Worm (Caenorhabditis elegans) whole organism, L2 larva: ENCODE measurements around the gene srh-252.

ENCODE experiments used
- F13H6.1 ChIP-seq: sonication (generic microtip); optimal IDR thresholded peaks from 2 replicates; lab custom pipeline; 2016; ENCODE audit warnings: missing genetic modification characterization, missing compliant biosample characterization
- ZK546.5 ChIP-seq: sonication (generic microtip); optimal IDR thresholded peaks from 2 replicates; lab custom pipeline; 2017; ENCODE audit warnings: missing biosample characterization, missing genetic modification characterization
- aly-2 ChIP-seq: fragments of 150-350 bp; optimal IDR thresholded peaks from 2 replicates; lab custom pipeline; 2014; ENCODE audit warnings: missing biosample characterization, missing genetic modification characterization
- ama-1 ChIP-seq: fragments of 150-350 bp; optimal IDR thresholded peaks from 2 replicates; lab custom pipeline; 2018; ENCODE audit warnings: inconsistent platforms
- ceh-82 ChIP-seq: fragments of 150-350 bp; optimal IDR thresholded peaks from 2 replicates; lab custom pipeline; 2014; ENCODE audit warnings: missing biosample characterization, missing genetic modification characterization
- egl-27 ChIP-seq: sonication (generic microtip); optimal IDR thresholded peaks from 3 replicates; lab custom pipeline; 2017; ENCODE audit warnings: missing biosample characterization, missing genetic modification reagents, missing genetic modification characterization
- elt-3 ChIP-seq: sonication (generic microtip); optimal IDR thresholded peaks from 2 replicates; lab custom pipeline; 2017; ENCODE audit warnings: missing biosample characterization, missing genetic modification characterization
- fos-1 ChIP-seq: fragments of 150-350 bp; optimal IDR thresholded peaks from 2 replicates; lab custom pipeline; 2014; ENCODE audit warnings: missing biosample characterization, missing genetic modification characterization
- gmeb-1 ChIP-seq: fragments of 150-350 bp; optimal IDR thresholded peaks from 2 replicates; lab custom pipeline; 2014; ENCODE audit warnings: missing biosample characterization, missing genetic modification characterization
- lin-11 ChIP-seq: fragments of 150-350 bp; sonication (generic microtip); optimal IDR thresholded peaks from 2 replicates; lab custom pipeline; 2014; ENCODE audit warnings: missing biosample characterization, missing genetic modification characterization, inconsistent platforms, mixed read lengths
- lin-13 ChIP-seq: fragments of 150-350 bp; optimal IDR thresholded peaks from 2 replicates; lab custom pipeline; 2014; ENCODE audit warnings: missing biosample characterization, missing genetic modification reagents, missing genetic modification characterization
- mab-5 ChIP-seq: fragments of 150-350 bp; optimal IDR thresholded peaks from 2 replicates; lab custom pipeline; 2014; ENCODE audit warnings: missing biosample characterization, missing genetic modification characterization
- mbf-1 ChIP-seq: sonication (generic microtip); optimal IDR thresholded peaks from 2 replicates; lab custom pipeline; 2017; ENCODE audit warnings: missing biosample characterization, missing genetic modification characterization
- mdl-1 ChIP-seq, 2 experiments: fragments of 150-350 bp in 1 of 2; sonication (generic microtip) in 1 of 2; optimal IDR thresholded peaks; 2 replicates each; lab custom pipeline; 2017; ENCODE audit warnings: missing biosample characterization in 2 of 2, missing genetic modification characterization in 2 of 2
- nhr-11 ChIP-seq: fragments of 150-350 bp; optimal IDR thresholded peaks from 2 replicates; lab custom pipeline; 2014; ENCODE audit warnings: missing biosample characterization, missing genetic modification characterization
- nhr-12 ChIP-seq: fragments of 150-350 bp; optimal IDR thresholded peaks from 2 replicates; lab custom pipeline; 2014; ENCODE audit warnings: missing biosample characterization, missing genetic modification characterization
- nhr-129 ChIP-seq: fragments of 150-350 bp; optimal IDR thresholded peaks from 2 replicates; lab custom pipeline; 2014; ENCODE audit warnings: missing biosample characterization, missing genetic modification characterization
- nhr-21 ChIP-seq: fragments of 150-350 bp; optimal IDR thresholded peaks from 2 replicates; lab custom pipeline; 2014; ENCODE audit warnings: missing biosample characterization, missing genetic modification characterization
- nhr-23 ChIP-seq: fragments of 150-350 bp; optimal IDR thresholded peaks from 2 replicates; lab custom pipeline; 2014; ENCODE audit warnings: missing biosample characterization, missing genetic modification reagents, missing genetic modification characterization
- nhr-25 ChIP-seq: fragments of 150-350 bp; sonication (generic microtip); optimal IDR thresholded peaks from 3 replicates; lab custom pipeline; 2014; ENCODE audit warnings: missing biosample characterization, missing genetic modification characterization
- nhr-6 ChIP-seq: fragments of 150-350 bp; optimal IDR thresholded peaks from 2 replicates; lab custom pipeline; 2014; ENCODE audit warnings: missing biosample characterization, missing genetic modification characterization
- nhr-77 ChIP-seq: fragments of 150-350 bp; optimal IDR thresholded peaks from 2 replicates; lab custom pipeline; 2014; ENCODE audit warnings: missing biosample characterization, missing genetic modification characterization
- peb-1 ChIP-seq: fragments of 150-350 bp; optimal IDR thresholded peaks from 2 replicates; lab custom pipeline; 2014; ENCODE audit warnings: missing biosample characterization, missing genetic modification characterization
- sem-4 ChIP-seq: fragments of 150-350 bp; optimal IDR thresholded peaks from 2 replicates; lab custom pipeline; 2014; ENCODE audit warnings: missing biosample characterization, missing genetic modification reagents, missing genetic modification characterization
- skn-1 ChIP-seq: sonication (generic microtip); optimal IDR thresholded peaks from 2 replicates; lab custom pipeline; 2017; ENCODE audit warnings: missing biosample characterization, missing genetic modification characterization
- sma-9 ChIP-seq, 2 experiments: fragments of 150-350 bp in 1 of 2; sonication (generic microtip) in 1 of 2; optimal IDR thresholded peaks; 2 replicates each; lab custom pipeline; 2014 to 2016; ENCODE audit warnings: missing genetic modification characterization in 2 of 2, mild to moderate bottlenecking in 1 of 2, missing biosample characterization in 1 of 2, missing compliant biosample characterization in 1 of 2, missing genetic modification reagents in 1 of 2, moderate library complexity in 1 of 2
- snpc-4 ChIP-seq: fragments of 150-350 bp; optimal IDR thresholded peaks from 2 replicates; lab custom pipeline; 2014; ENCODE audit warnings: missing biosample characterization, missing genetic modification characterization
- unc-39 ChIP-seq: fragments of 150-350 bp; optimal IDR thresholded peaks from 2 replicates; lab custom pipeline; 2014; ENCODE audit warnings: missing biosample characterization, missing genetic modification characterization
- unc-62 ChIP-seq: fragments of 150-350 bp; optimal IDR thresholded peaks from 2 replicates; lab custom pipeline; 2014; ENCODE audit warnings: missing biosample characterization, missing genetic modification reagents, missing genetic modification characterization
- zag-1 ChIP-seq: fragments of 150-350 bp; optimal IDR thresholded peaks from 2 replicates; lab custom pipeline; 2014; ENCODE audit warnings: missing biosample characterization, missing genetic modification characterization
- ztf-11 ChIP-seq: sonication (generic microtip); optimal IDR thresholded peaks from 2 replicates; lab custom pipeline; 2017; ENCODE audit warnings: missing biosample characterization, missing genetic modification characterization
- ztf-4 ChIP-seq: fragments of 150-350 bp; optimal IDR thresholded peaks from 2 replicates; lab custom pipeline; 2014; ENCODE audit warnings: missing biosample characterization, missing genetic modification characterization

The srh-252 gene

DNA sequence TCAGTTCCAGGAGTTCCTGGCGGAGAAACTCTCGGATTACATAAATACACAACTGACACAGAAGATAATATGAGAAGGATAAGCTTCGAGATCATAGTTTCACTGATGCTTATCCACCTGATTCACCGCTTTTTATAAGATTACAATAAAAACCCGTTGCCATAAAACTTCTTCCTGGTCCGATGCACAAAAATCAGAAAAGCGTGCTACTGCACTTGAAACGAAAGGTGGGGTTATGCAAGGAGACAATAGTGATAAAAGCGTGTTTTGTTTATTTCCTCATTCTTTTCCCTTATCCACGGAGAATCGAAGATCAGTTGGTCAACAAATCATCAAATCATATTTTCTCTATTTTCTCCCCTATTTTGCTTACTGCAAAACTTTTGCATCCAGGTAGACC, 19.3 kb upstream of the srh-252 start, which contains the start of gene Y68A4B.3:
Gene Y68A4B.3 (minus strand): TSS at position 101 of the 400 bp plus-strand sequence.
- TF ChIP-seq skn-1 (tag; lab: Kevin White, UChicago), result no peak
- TF ChIP-seq lin-11, result no peak
- no peak for TF ChIP-seq nhr-23 (tag; lab: Kevin White, UChicago)
- TF ChIP-seq ztf-4 (tag; lab: Kevin White, UChicago), result no peak
- no peak for TF ChIP-seq nhr-6 (tag; lab: Kevin White, UChicago)
- no peak for TF ChIP-seq nhr-129 (tag; lab: Kevin White, UChicago)
- no peak for TF ChIP-seq peb-1 (tag; lab: Kevin White, UChicago)
- TF ChIP-seq mdl-1 (tag; optimal IDR thresholded peaks at IDR 0.05; lab: Kevin White, UChicago), result no peak
- TF ChIP-seq F13H6.1 (tag; lab: Kevin White, UChicago), result no peak
- no peak for TF ChIP-seq lin-13 (GFP tag; lab: Kevin White, UChicago)

DNA sequence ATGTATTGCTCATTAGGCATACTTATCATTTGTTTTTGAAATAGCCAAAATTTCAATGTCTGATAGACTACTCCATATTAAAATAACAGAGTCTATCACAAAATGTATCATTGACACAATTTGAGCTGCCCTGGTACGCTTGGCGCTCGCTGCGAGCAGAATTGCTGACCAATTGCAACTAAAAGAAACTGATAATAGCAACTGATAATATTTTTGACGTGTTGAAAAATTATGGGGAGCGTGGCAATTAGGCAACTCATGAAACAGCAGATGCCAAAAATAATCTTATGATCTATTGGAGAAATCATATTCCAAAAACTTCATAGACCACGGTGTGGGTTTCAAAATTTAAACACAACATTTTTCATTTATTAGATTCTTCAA, 18.1 kb upstream of the srh-252 start:
- TF ChIP-seq fos-1 (tag; lab: Kevin White, UChicago), result peak; percentile 83
- TF ChIP-seq sma-9 (GFP tag; optimal IDR thresholded peaks at IDR 0.05; lab: Kevin White, UChicago), result peak; percentile 24
- TF ChIP-seq sma-9 (tag; optimal IDR thresholded peaks at IDR 0.05; lab: Kevin White, UChicago), result no peak
- TF ChIP-seq nhr-12 (tag; lab: Kevin White, UChicago), result no peak
- TF ChIP-seq gmeb-1 (tag; lab: Kevin White, UChicago), result peak; percentile 25
- TF ChIP-seq, all 48 proteins: peak for 3

DNA sequence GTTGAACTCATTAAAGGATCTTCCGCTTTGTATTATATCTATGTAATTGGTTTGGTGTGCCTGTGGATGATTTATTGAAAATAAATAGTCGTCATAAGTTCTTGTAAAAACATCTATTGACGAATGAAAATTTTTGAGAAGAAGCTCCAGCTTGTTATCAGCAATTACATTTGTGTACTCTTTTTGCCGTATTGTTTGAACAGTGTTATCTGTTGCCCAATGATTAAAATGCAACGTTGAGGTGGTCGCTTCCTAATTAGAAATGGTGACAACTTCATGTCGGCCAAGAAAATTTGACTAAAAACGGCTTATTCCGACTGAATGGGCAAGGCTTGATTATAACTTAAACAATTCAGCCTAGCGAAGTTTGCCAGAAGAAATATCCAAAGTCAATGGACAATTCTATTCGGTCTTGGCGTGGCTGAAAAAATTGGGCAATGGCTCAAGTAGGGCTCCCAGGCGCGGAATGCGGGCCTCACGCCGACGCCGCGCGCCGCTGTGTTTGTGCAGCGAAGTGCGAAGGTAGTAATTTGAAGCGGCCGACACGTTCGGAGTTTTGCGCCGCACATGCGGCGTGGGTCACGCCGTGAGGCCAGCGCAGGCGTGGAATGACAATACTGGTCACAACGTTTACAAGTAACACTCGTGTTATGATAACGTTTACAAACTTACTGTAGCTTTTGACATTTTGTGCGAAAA, 17.5 kb upstream of the srh-252 start:
- TF ChIP-seq fos-1 (tag; lab: Kevin White, UChicago) (peak; percentile 73), snpc-4 (tag; lab: Kevin White, UChicago) (no peak)
- TF ChIP-seq, all 48 proteins: peak for 1

DNA sequence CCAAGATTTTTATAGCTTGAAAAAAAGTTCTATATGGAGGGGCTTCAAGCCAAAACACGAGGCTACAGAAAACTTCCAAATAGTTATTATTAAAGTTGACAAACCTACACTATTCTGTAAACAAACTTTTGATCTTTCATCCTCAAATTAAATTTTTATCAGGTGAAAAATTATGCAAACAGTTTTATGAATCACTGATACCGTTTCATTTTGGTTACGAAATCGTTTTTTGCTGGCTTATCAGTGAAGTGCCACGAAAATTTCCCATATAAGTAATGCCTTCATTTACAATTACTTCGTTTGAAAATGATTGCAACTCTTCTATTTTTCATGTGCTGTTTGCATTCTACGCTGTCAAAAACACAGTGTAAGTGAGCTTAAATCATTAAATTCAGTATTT, 15.6 kb upstream of the srh-252 start, which contains the start of gene T19C9.8:
Gene T19C9.8 (plus strand): TSS at position 299 of the 400 bp plus-strand sequence.
- TF ChIP-seq mbf-1 (tag; lab: Kevin White, UChicago), result no peak
- TF ChIP-seq sem-4, result no peak
- TF ChIP-seq snpc-4 (tag; lab: Kevin White, UChicago), result no peak
- no peak for TF ChIP-seq lin-11
- TF ChIP-seq sma-9 (GFP tag; optimal IDR thresholded peaks at IDR 0.05; lab: Kevin White, UChicago), result peak; percentile 10
- TF ChIP-seq sma-9 (tag; optimal IDR thresholded peaks at IDR 0.05; lab: Kevin White, UChicago), result no peak
- no peak for TF ChIP-seq mdl-1 (tag; optimal IDR thresholded peaks at IDR 0.05; lab: Kevin White, UChicago)
- no peak for TF ChIP-seq nhr-77
- no peak for TF ChIP-seq nhr-11 (tag; lab: Kevin White, UChicago)
- no peak for TF ChIP-seq F13H6.1 (tag; lab: Kevin White, UChicago)
- no peak for TF ChIP-seq unc-39 (tag; lab: Kevin White, UChicago)
- TF ChIP-seq fos-1 (tag; lab: Kevin White, UChicago), result peak; percentile 95

DNA sequence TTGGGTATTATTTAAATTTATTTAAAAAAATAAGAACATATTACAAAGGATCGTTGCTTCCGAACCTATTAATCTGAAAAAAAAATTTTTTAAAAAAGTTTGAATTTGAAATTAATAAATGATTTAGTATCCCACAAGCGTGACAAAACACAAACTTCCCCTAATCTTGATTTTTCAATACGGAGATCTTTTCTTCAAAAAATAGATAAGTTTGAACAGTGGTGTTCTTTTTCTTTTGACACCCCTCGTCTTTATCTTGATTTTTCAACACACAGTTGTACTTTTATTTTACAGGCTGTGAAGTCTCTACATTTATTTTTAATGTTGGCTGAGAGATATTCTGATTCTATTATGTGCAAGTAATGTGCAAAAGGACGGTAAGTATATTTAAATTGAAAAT, 13.1 kb upstream of the srh-252 start, which contains the start of gene T19C9.10:
Gene T19C9.10 (plus strand): TSS at position 248 of the 400 bp plus-strand sequence.
- TF ChIP-seq skn-1 (tag; lab: Kevin White, UChicago) (no peak), ZK546.5 (no peak)

DNA sequence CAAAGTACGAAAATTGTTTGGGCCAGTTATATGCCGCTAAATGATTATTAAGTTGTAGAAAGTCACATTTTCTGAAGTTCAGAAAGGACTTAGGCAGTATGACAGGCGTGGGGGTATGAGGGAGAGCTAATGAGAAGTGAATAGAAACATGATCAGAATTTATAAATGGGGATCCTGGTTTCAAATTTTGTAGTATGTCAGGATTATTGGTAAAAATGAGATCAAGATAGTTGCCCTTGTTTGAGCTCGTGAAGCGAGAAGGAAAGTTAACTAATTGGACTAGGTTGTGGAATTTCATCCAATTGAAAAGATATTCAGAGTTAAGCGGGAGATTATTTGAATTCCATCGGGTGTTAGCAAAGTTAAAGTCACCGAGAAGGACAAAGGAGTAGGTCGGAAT, 9.2 kb upstream of the srh-252 start:
- no peak for TF ChIP-seq nhr-12 (tag; lab: Kevin White, UChicago)
- no peak for TF ChIP-seq aly-2 (tag; lab: Kevin White, UChicago)
- no peak for TF ChIP-seq mbf-1 (tag; lab: Kevin White, UChicago)
- TF ChIP-seq nhr-129 (tag; lab: Kevin White, UChicago), result no peak
- TF ChIP-seq ZK546.5, result no peak
- no peak for TF ChIP-seq egl-27 (tag; lab: Kevin White, UChicago)
- TF ChIP-seq mdl-1 (tag; optimal IDR thresholded peaks at IDR 0.05; lab: Kevin White, UChicago), result no peak
- no peak for TF ChIP-seq zag-1
- no peak for TF ChIP-seq nhr-6 (tag; lab: Kevin White, UChicago)
- TF ChIP-seq mab-5 (tag; lab: Kevin White, UChicago), result no peak

DNA sequence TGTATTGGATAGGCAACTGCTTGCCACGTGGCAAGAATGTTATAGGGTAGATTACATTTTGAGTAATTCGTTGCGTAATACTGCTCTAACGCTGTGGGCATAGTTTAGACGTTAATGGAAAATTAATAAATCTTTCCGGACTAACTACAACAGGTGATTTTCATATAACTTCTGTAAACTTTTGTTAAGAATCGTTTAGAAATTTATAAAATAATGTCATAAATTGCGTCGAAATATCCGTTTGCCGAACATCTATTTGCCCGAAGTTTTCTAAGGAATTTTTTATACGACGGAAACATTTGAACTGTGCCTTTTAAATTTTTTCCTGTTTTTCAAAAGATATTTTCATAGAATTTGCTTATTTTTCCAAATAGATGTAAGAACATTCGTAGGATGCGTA, 2.9 kb upstream of the srh-252 start, which contains the start of gene srh-112:
Gene srh-112 (minus strand): TSS at position 101 of the 400 bp plus-strand sequence.
- TF ChIP-seq gmeb-1 (tag; lab: Kevin White, UChicago), result no peak
- TF ChIP-seq skn-1 (tag; lab: Kevin White, UChicago), result no peak
- TF ChIP-seq ztf-11 (tag; lab: Kevin White, UChicago), result no peak
- no peak for TF ChIP-seq ZK546.5
- TF ChIP-seq unc-62 (GFP tag; lab: Kevin White, UChicago), result no peak
- TF ChIP-seq nhr-11 (tag; lab: Kevin White, UChicago), result no peak
- TF ChIP-seq nhr-129 (tag; lab: Kevin White, UChicago), result no peak
- no peak for TF ChIP-seq elt-3 (tag; lab: Kevin White, UChicago)
- TF ChIP-seq ceh-82 (tag; lab: Kevin White, UChicago), result no peak
- TF ChIP-seq unc-39 (tag; lab: Kevin White, UChicago), result no peak
- TF ChIP-seq nhr-21 (tag; lab: Kevin White, UChicago), result no peak
- no peak for TF ChIP-seq lin-13 (GFP tag; lab: Kevin White, UChicago)
- TF ChIP-seq ama-1 (lab: Kevin White, UChicago), result no peak
- no peak for TF ChIP-seq nhr-25
- no peak for TF ChIP-seq mdl-1 (tag; optimal IDR thresholded peaks at IDR 0.05; lab: Kevin White, UChicago)
